Worm (Caenorhabditis elegans): ENCODE measurements around the gene srd-39.
A peak's percentile ranks its signal among the peaks of the same experiment; 100 is the strongest.

srd-39 gene

DNA sequence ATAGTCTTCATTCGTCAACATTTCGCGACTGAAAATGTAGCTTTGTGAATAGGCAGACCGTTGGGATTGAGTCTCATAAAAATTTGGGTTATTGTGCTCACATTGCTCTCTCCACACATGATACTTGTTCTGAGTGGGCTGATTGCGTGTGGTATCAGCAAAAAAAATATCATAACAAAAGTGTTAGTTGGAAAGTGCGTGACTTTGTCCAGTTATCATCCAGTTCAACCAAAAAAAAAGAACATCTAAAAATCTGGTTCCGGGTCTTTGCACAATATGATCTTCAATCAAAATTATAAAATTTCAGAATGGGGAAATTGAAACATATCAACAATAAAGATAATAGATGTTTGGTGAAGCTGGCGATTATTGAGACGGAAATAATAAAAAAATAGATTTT lies at the start of gene srd-39:
srd-39 (minus strand) TSS at position 101 of the 400 bp plus-strand sequence.
- TF ChIP-seq snpc-4 (tag; optimal IDR thresholded peaks at IDR 0.05) (no peak), daf-12 (tag; optimal IDR thresholded peaks at IDR 0.05) (no peak), nhr-42 (GFP tag; IDR thresholded peaks at IDR 0.05) (no peak), nhr-11 (tag; optimal IDR thresholded peaks at IDR 0.05) (no peak), saeg-2 (GFP tag; IDR thresholded peaks at IDR 0.05) (no peak), dmd-9 (GFP tag; IDR thresholded peaks at IDR 0.05) (no peak), zfp-3 (GFP tag; conservative IDR thresholded peaks at IDR 0.05) (no peak), R02D3.7 (tag; optimal IDR thresholded peaks at IDR 0.05) (no peak), mxl-2 (GFP tag; conservative IDR thresholded peaks at IDR 0.05) (no peak), lin-38 (GFP tag; IDR thresholded peaks at IDR 0.05) (no peak)

ce11 chrX:13349230-13350122 lies 49.1 kb upstream of the srd-39 start:
- TF ChIP-seq nhr-77 (tag; optimal IDR thresholded peaks at IDR 0.05) (peak; percentile 35), zfp-3 (GFP tag; conservative IDR thresholded peaks at IDR 0.05) (peak; percentile 96), hif-1 (tag; optimal IDR thresholded peaks at IDR 0.05) (peak in 1 of 2 experiments; percentile 53), mdl-1 (tag; optimal IDR thresholded peaks at IDR 0.05) (peak in 1 of 2 experiments; percentile 16), unc-62 (GFP tag; optimal IDR thresholded peaks at IDR 0.05 in 1 of 2) (no peak), unc-62 (tag; optimal IDR thresholded peaks at IDR 0.05) (no peak), egl-27 (tag; optimal IDR thresholded peaks at IDR 0.05) (no peak), T20F7.1 (GFP tag; optimal IDR thresholded peaks at IDR 0.05) (peak; percentile 57), ceh-44 (GFP tag; IDR thresholded peaks at IDR 0.05) (no peak), ztf-7 (tag; optimal IDR thresholded peaks at IDR 0.05) (peak; percentile 9), madf-9 (GFP tag; conservative IDR thresholded peaks at IDR 0.05) (peak; percentile 3; the same call in 1 of the 2 replicates), arid-1 (GFP tag; conservative IDR thresholded peaks at IDR 0.05) (peak; percentile 62), fos-1 (tag; optimal IDR thresholded peaks at IDR 0.05) (no peak), ctbp-1 (GFP tag; IDR thresholded peaks at IDR 0.05) (no peak), rbr-2 (tag; optimal IDR thresholded peaks at IDR 0.05) (no peak), spr-3 (GFP tag; optimal IDR thresholded peaks at IDR 0.05) (peak; percentile 34), ama-1 (optimal IDR thresholded peaks at IDR 0.05) (peak; percentile 88), F10B5.3 (tag; optimal IDR thresholded peaks at IDR 0.05) (no peak), dmd-8 (GFP tag; IDR thresholded peaks at IDR 0.05) (no peak), spr-1 (tag; optimal IDR thresholded peaks at IDR 0.05) (peak; percentile 38), lin-13 (GFP tag; optimal IDR thresholded peaks at IDR 0.05) (peak; percentile 8), nhr-25 (tag; optimal IDR thresholded peaks at IDR 0.05; ENCODE audit: borderline replicate concordance, insufficient read depth) (no peak), snpc-1.2 (GFP tag; IDR thresholded peaks at IDR 0.05) (0 out of 2 replicates have a peak, but pooled peaks have one; percentile 42), Y75B8A.6 (GFP tag; IDR thresholded peaks at IDR 0.05) (peak; percentile 65; the same call in 1 of the 2 replicates), tra-1 (GFP tag; IDR thresholded peaks at IDR 0.05) (no peak), hlh-30 (tag; optimal IDR thresholded peaks at IDR 0.05; ENCODE audit: insufficient read depth) (peak; percentile 45), daf-16 (GFP tag; optimal IDR thresholded peaks at IDR 0.05) (peak in 1 of 2 experiments; percentile 74), daf-16 (tag; optimal IDR thresholded peaks at IDR 0.05) (peak; percentile 30), daf-19 (GFP tag; conservative IDR thresholded peaks at IDR 0.05) (no peak), mxl-3 (GFP tag; optimal IDR thresholded peaks at IDR 0.05) (peak; percentile 44), nhr-48 (tag; optimal IDR thresholded peaks at IDR 0.05) (peak; percentile 39), duxl-1 (tag; optimal IDR thresholded peaks at IDR 0.05; ENCODE audit: poor library complexity) (peak; percentile 78), dpl-1 (GFP tag; optimal IDR thresholded peaks at IDR 0.05) (no peak), hlh-11 (tag; optimal IDR thresholded peaks at IDR 0.05) (peak; percentile 26), nhr-102 (tag; optimal IDR thresholded peaks at IDR 0.05) (peak; percentile 64), nhr-28 (tag; optimal IDR thresholded peaks at IDR 0.05) (peak; percentile 32), D1046.2 (GFP tag; IDR thresholded peaks at IDR 0.05) (no peak), zip-2 (tag; optimal IDR thresholded peaks at IDR 0.05) (peak; percentile 79), egl-43 (GFP tag; IDR thresholded peaks at IDR 0.05) (no peak), saeg-2 (GFP tag; IDR thresholded peaks at IDR 0.05) (peak; percentile 36; the same call in 1 of the 2 replicates)

Data from whole organism, L4 larva.